Fruit fly (Drosophila melanogaster) whole organism, embryonic: ENCODE measurements around the gene CG15764.

Experiments used
- Asciz ChIP-seq: fragments of 200-800 bp; sonication (Bioruptor generic); optimal IDR thresholded peaks from 2 replicates; lab custom pipeline; 2017; ENCODE audit warnings: missing biosample characterization, mild to moderate bottlenecking, missing genetic modification characterization, missing genetic modification reagents
- CG10366 ChIP-seq: fragments of 200-800 bp; sonication (Bioruptor generic); IDR thresholded peaks from 2 replicates; pipeline ENCODE4 v1.3.6; 2022; ENCODE audit warnings: missing biosample characterization, missing genetic modification characterization
- CG10543 ChIP-seq: fragments of 200-800 bp; sonication (Bioruptor generic); optimal IDR thresholded peaks from 3 replicates; lab custom pipeline; 2017; ENCODE audit warnings: missing biosample characterization, mild to moderate bottlenecking, missing genetic modification characterization, moderate library complexity
- CG11085 ChIP-seq: fragments of 200-800 bp; sonication (Bioruptor generic); IDR thresholded peaks from 2 replicates; pipeline ENCODE4 v1.3.6; 2022; ENCODE audit warnings: missing biosample characterization, missing genetic modification characterization
- CG12155 ChIP-seq: fragments of 200-800 bp; sonication (Bioruptor generic); optimal IDR thresholded peaks from 3 replicates; lab custom pipeline; 2016; ENCODE audit warnings: missing biosample characterization, missing genetic modification characterization
- CG12659 ChIP-seq: fragments of 200-800 bp; sonication (Bioruptor generic); optimal IDR thresholded peaks from 3 replicates; lab custom pipeline; 2017; ENCODE audit warnings: mild to moderate bottlenecking, missing biosample characterization, missing genetic modification reagents, missing genetic modification characterization
- CG12769 ChIP-seq: fragments of 200-800 bp; sonication (Bioruptor generic); optimal IDR thresholded peaks from 2 replicates; lab custom pipeline; 2019; ENCODE audit warnings: missing biosample characterization, mild to moderate bottlenecking, missing genetic modification characterization, moderate library complexity
- CG13894 ChIP-seq: fragments of 200-800 bp; sonication (Bioruptor generic); optimal IDR thresholded peaks from 3 replicates; lab custom pipeline; 2018; ENCODE audit warnings: missing biosample characterization, mild to moderate bottlenecking, missing genetic modification characterization, moderate library complexity
- CG16779 ChIP-seq: fragments of 200-800 bp; sonication (Bioruptor generic); IDR thresholded peaks from 2 replicates; pipeline ENCODE4 v1.3.6; 2022; ENCODE audit warnings: missing biosample characterization, missing genetic modification characterization
- CG17328 ChIP-seq: fragments of 200-800 bp; sonication (Bioruptor generic); IDR thresholded peaks from 2 replicates; pipeline ENCODE4 v1.3.6; 2022; ENCODE audit warnings: missing biosample characterization, missing genetic modification characterization
- CG18262 ChIP-seq: fragments of 200-800 bp; optimal IDR thresholded peaks from 3 replicates; lab custom pipeline; 2019; ENCODE audit warnings: missing biosample characterization, mild to moderate bottlenecking, missing genetic modification characterization, moderate library complexity
- CG2712 ChIP-seq: fragments of 200-800 bp; optimal IDR thresholded peaks from 3 replicates; lab custom pipeline; 2019; ENCODE audit warnings: missing biosample characterization, mild to moderate bottlenecking, missing genetic modification characterization, moderate library complexity
- CG2889 ChIP-seq: fragments of 200-800 bp; sonication (Bioruptor generic); IDR thresholded peaks from 3 replicates; pipeline ENCODE4 v1.3.6; 2022; ENCODE audit warnings: missing biosample characterization, missing genetic modification characterization
- CG3995 ChIP-seq: fragments of 200-800 bp; sonication (Bioruptor generic); optimal IDR thresholded peaks from 3 replicates; lab custom pipeline; 2016; ENCODE audit warnings: missing biosample characterization, missing genetic modification characterization
- CG42726 ChIP-seq: fragments of 200-800 bp; sonication (Bioruptor generic); IDR thresholded peaks from 2 replicates; pipeline ENCODE4 v1.3.6; 2022; ENCODE audit warnings: missing biosample characterization, missing genetic modification characterization; ENCODE audit not compliant: partially characterized antibody
- CG4424 ChIP-seq: fragments of 200-800 bp; sonication (Bioruptor generic); optimal IDR thresholded peaks from 3 replicates; lab custom pipeline; 2016; ENCODE audit warnings: missing biosample characterization, missing genetic modification characterization
- CG8388 ChIP-seq: fragments of 200-800 bp; sonication (Bioruptor generic); optimal IDR thresholded peaks from 2 replicates; lab custom pipeline; 2019; ENCODE audit warnings: missing biosample characterization, mild to moderate bottlenecking, missing genetic modification characterization, moderate library complexity
- D19A ChIP-seq: fragments of 200-800 bp; optimal IDR thresholded peaks from 3 replicates; lab custom pipeline; 2019; ENCODE audit warnings: missing biosample characterization, mild to moderate bottlenecking, missing genetic modification characterization, moderate library complexity
- D19B ChIP-seq: fragments of 200-800 bp; sonication (Bioruptor generic); optimal IDR thresholded peaks from 2 replicates; lab custom pipeline; 2017; ENCODE audit warnings: missing biosample characterization, mild to moderate bottlenecking, missing genetic modification characterization
- Eip74EF ChIP-seq, 2 experiments: fragments of 200-800 bp in 1 of 2; fragments of >200 bp in 1 of 2; sonication (Bioruptor generic) in 1 of 2; optimal IDR thresholded peaks; 2 replicates each; lab custom pipeline; 2017 to 2019; ENCODE audit warnings: missing biosample characterization in 2 of 2, missing genetic modification characterization in 2 of 2, mild to moderate bottlenecking in 1 of 2, moderate library complexity in 1 of 2
- Fer2 ChIP-seq: fragments of 200-800 bp; sonication (Bioruptor generic); optimal IDR thresholded peaks from 2 replicates; lab custom pipeline; 2018; ENCODE audit warnings: missing biosample characterization, mild to moderate bottlenecking, missing genetic modification characterization, moderate library complexity
- HLH3B ChIP-seq: fragments of 200-800 bp; sonication (Bioruptor generic); IDR thresholded peaks from 2 replicates; pipeline ENCODE4 v1.3.6; 2022; ENCODE audit warnings: missing biosample characterization, missing genetic modification characterization
- HLH54F ChIP-seq: fragments of 200-800 bp; sonication (Bioruptor generic); optimal IDR thresholded peaks from 3 replicates; lab custom pipeline; 2016; ENCODE audit warnings: missing biosample characterization, missing genetic modification characterization
- Hand ChIP-seq: fragments of 200-800 bp; sonication (Bioruptor generic); optimal IDR thresholded peaks from 2 replicates; lab custom pipeline; 2017; ENCODE audit warnings: mild to moderate bottlenecking, missing biosample characterization, missing genetic modification reagents, missing genetic modification characterization
- HmgD ChIP-seq: fragments of 200-800 bp; sonication (Bioruptor generic); optimal IDR thresholded peaks from 3 replicates; lab custom pipeline; 2016; ENCODE audit warnings: missing biosample characterization, missing genetic modification characterization
- Hr51 ChIP-seq, 2 experiments: fragments of 200-800 bp; sonication (Bioruptor generic); optimal IDR thresholded peaks; 2 replicates in 1 of 2; 3 replicates in 1 of 2; lab custom pipeline; 2016 to 2018; ENCODE audit warnings: missing biosample characterization in 2 of 2, missing genetic modification characterization in 2 of 2, mild to moderate bottlenecking in 1 of 2, moderate library complexity in 1 of 2
- Lpt ChIP-seq: fragments of >200 bp; optimal IDR thresholded peaks from 2 replicates; lab custom pipeline; 2018; ENCODE audit warnings: missing biosample characterization, missing genetic modification characterization
- NC2α ChIP-seq: fragments of 200-800 bp; sonication (Bioruptor generic); optimal IDR thresholded peaks from 2 replicates; lab custom pipeline; 2016; ENCODE audit warnings: missing biosample characterization, missing genetic modification characterization
- Neu2 ChIP-seq: fragments of 200-800 bp; sonication (Bioruptor generic); optimal IDR thresholded peaks from 3 replicates; lab custom pipeline; 2016; ENCODE audit warnings: missing biosample characterization, missing genetic modification characterization, borderline replicate concordance
- Nf-YB ChIP-seq: fragments of 200-800 bp; sonication (Bioruptor generic); optimal IDR thresholded peaks from 3 replicates; lab custom pipeline; 2019; ENCODE audit warnings: missing biosample characterization, mild to moderate bottlenecking, missing genetic modification characterization, moderate library complexity
- Nf-YC ChIP-seq: fragments of 200-800 bp; optimal IDR thresholded peaks from 3 replicates; lab custom pipeline; 2019; ENCODE audit warnings: missing biosample characterization, mild to moderate bottlenecking, missing genetic modification characterization, moderate library complexity
- Ravus ChIP-seq: fragments of 200-800 bp; sonication (Bioruptor generic); IDR thresholded peaks from 2 replicates; pipeline ENCODE4 v1.3.6; 2022; ENCODE audit warnings: missing biosample characterization, missing genetic modification characterization
- Scr ChIP-seq: fragments of 200-800 bp; sonication (Bioruptor generic); IDR thresholded peaks from 2 replicates; pipeline ENCODE4 v1.3.6; 2022; ENCODE audit warnings: missing biosample characterization, missing genetic modification characterization; ENCODE audit not compliant: partially characterized antibody
- Sox100B ChIP-seq: fragments of 200-800 bp; sonication (Bioruptor generic); optimal IDR thresholded peaks from 3 replicates; lab custom pipeline; 2018; ENCODE audit warnings: missing biosample characterization, mild to moderate bottlenecking, missing genetic modification characterization
- Sry-δ ChIP-seq: fragments of 200-800 bp; sonication (Bioruptor generic); optimal IDR thresholded peaks from 2 replicates; lab custom pipeline; 2016; ENCODE audit warnings: missing biosample characterization, missing genetic modification characterization
- Vsx1 ChIP-seq: fragments of 200-800 bp; sonication (Bioruptor generic); optimal IDR thresholded peaks from 2 replicates; lab custom pipeline; 2017; ENCODE audit warnings: missing biosample characterization, mild to moderate bottlenecking, missing genetic modification characterization, missing genetic modification reagents
- aop ChIP-seq: fragments of 200-800 bp; sonication (Bioruptor generic); IDR thresholded peaks from 2 replicates; pipeline ENCODE4 v1.3.6; 2022; ENCODE audit warnings: missing biosample characterization, missing genetic modification characterization
- cato ChIP-seq: fragments of 200-800 bp; sonication (Bioruptor generic); optimal IDR thresholded peaks from 2 replicates; lab custom pipeline; 2016; ENCODE audit warnings: missing biosample characterization, missing genetic modification characterization, borderline replicate concordance
- croc ChIP-seq: fragments of 200-800 bp; sonication (Bioruptor generic); conservative IDR thresholded peaks from 3 replicates; pipeline ENCODE4 v1.3.6; 2022; ENCODE audit warnings: missing biosample characterization, missing genetic modification characterization
- cwo ChIP-seq: fragments of 200-800 bp; sonication (Bioruptor generic); optimal IDR thresholded peaks from 3 replicates; lab custom pipeline; 2017; ENCODE audit warnings: missing biosample characterization, missing genetic modification characterization, mild to moderate bottlenecking, moderate library complexity, missing genetic modification reagents
- dimm ChIP-seq: fragments of 200-800 bp; sonication (Bioruptor generic); IDR thresholded peaks from 2 replicates; pipeline ENCODE4 v1.3.6; 2022; ENCODE audit warnings: missing biosample characterization, missing genetic modification characterization
- dm ChIP-seq: fragments of 200-800 bp; sonication (Bioruptor generic); optimal IDR thresholded peaks from 3 replicates; lab custom pipeline; 2016; ENCODE audit warnings: missing biosample characterization, missing genetic modification characterization
- gcm2 ChIP-seq: fragments of 200-800 bp; sonication (Bioruptor generic); optimal IDR thresholded peaks from 2 replicates; lab custom pipeline; 2016; ENCODE audit warnings: missing biosample characterization, missing genetic modification characterization
- ham ChIP-seq: fragments of 200-800 bp; sonication (Bioruptor generic); IDR thresholded peaks from 2 replicates; pipeline ENCODE4 v1.3.6; 2022; ENCODE audit warnings: missing biosample characterization, missing genetic modification characterization
- ken ChIP-seq: fragments of 200-800 bp; sonication (Bioruptor generic); IDR thresholded peaks from 3 replicates; pipeline ENCODE4 v1.3.6; 2022; ENCODE audit warnings: missing biosample characterization, missing genetic modification characterization
- pnt ChIP-seq: fragments of 200-800 bp; sonication (Bioruptor generic); optimal IDR thresholded peaks from 3 replicates; lab custom pipeline; 2016; ENCODE audit warnings: missing biosample characterization, missing genetic modification characterization
- sisA ChIP-seq: fragments of 200-800 bp; sonication (Bioruptor generic); IDR thresholded peaks from 2 replicates; pipeline ENCODE4 v1.3.6; 2022; ENCODE audit warnings: missing biosample characterization, missing genetic modification characterization
- sr ChIP-seq: fragments of 200-800 bp; sonication (Bioruptor generic); IDR thresholded peaks from 3 replicates; pipeline ENCODE4 v1.3.6; 2022; ENCODE audit warnings: missing biosample characterization, missing genetic modification characterization
- twi ChIP-seq: fragments of 200-800 bp; optimal IDR thresholded peaks from 2 replicates; lab custom pipeline; 2019; ENCODE audit warnings: missing biosample characterization, mild to moderate bottlenecking, missing genetic modification characterization, moderate library complexity

The CG15764 gene

dm6 chrX:5880139-5880924 is 11.4 kb downstream of the CG15764 start (continued):
- TF ChIP-seq croc (GFP tag; lab: Robert Waterston, UW), result 0 out of 3 replicates have a peak, but pooled peaks have one; percentile 22
- TF ChIP-seq Nf-YB (GFP tag; lab: Kevin White, UChicago), result peak; percentile 5
- 0 out of 2 replicates have a peak, but pooled peaks have one; percentile 23 for TF ChIP-seq CG17328 (GFP tag; lab: Robert Waterston, UW)
- TF ChIP-seq Hr51 (GFP tag; optimal IDR thresholded peaks at IDR 0.05; lab: Kevin White, UChicago), result peak in 1 of 2 experiments; percentile 53
- no peak for TF ChIP-seq Fer2 (tag; lab: Kevin White, UChicago)
- no peak for TF ChIP-seq CG42726 (GFP tag; lab: Robert Waterston, UW)
- no peak for TF ChIP-seq Sry-δ
- peak; percentile 44 for TF ChIP-seq CG3995 (GFP tag; lab: Kevin White, UChicago)
- peak; percentile 4 for TF ChIP-seq Vsx1 (GFP tag; lab: Kevin White, UChicago)
- no peak for TF ChIP-seq HLH3B
- no peak for TF ChIP-seq HmgD (GFP tag; lab: Kevin White, UChicago)
- TF ChIP-seq twi (tag; lab: Kevin White, UChicago), result peak; percentile 21
- TF ChIP-seq sisA (GFP tag; lab: Robert Waterston, UW), result no peak
- no peak for TF ChIP-seq sr (GFP tag; lab: Robert Waterston, UW)
- TF ChIP-seq D19A (tag; lab: Kevin White, UChicago), result peak; percentile 19
- TF ChIP-seq D19B (GFP tag; lab: Kevin White, UChicago), result peak; percentile 27
- TF ChIP-seq Nf-YC (tag; lab: Kevin White, UChicago), result peak; percentile 35
- TF ChIP-seq cwo (GFP tag; lab: Kevin White, UChicago), result peak; percentile 97
- TF ChIP-seq CG10366 (GFP tag; lab: Robert Waterston, UW), result no peak
- no peak for TF ChIP-seq Hand (GFP tag; lab: Kevin White, UChicago)
- TF ChIP-seq Eip74EF (GFP tag; optimal IDR thresholded peaks at IDR 0.05; lab: Kevin White, UChicago), result peak in 1 of 2 experiments; percentile 76
- no peak for TF ChIP-seq Scr (GFP tag; lab: Robert Waterston, UW)
- TF ChIP-seq dm (GFP tag; lab: Kevin White, UChicago), result peak; percentile 2
- no peak for TF ChIP-seq Lpt (GFP tag; lab: Kevin White, UChicago)
- no peak for TF ChIP-seq gcm2 (GFP tag; lab: Kevin White, UChicago)
- TF ChIP-seq CG11085 (GFP tag; lab: Robert Waterston, UW), result no peak
- peak; percentile 30 for TF ChIP-seq CG13894 (tag; lab: Kevin White, UChicago)
- peak; percentile 55 for TF ChIP-seq CG18262
- peak; percentile 33 for TF ChIP-seq HLH54F
- peak; percentile 29 for TF ChIP-seq Asciz
- no peak for TF ChIP-seq Neu2 (GFP tag; lab: Kevin White, UChicago)
- TF ChIP-seq NC2α (GFP tag; lab: Kevin White, UChicago), result no peak
- TF ChIP-seq pnt (GFP tag; lab: Kevin White, UChicago), result no peak
- TF ChIP-seq dimm (GFP tag; lab: Robert Waterston, UW), result no peak
- TF ChIP-seq aop, result no peak
- peak; percentile 44 for TF ChIP-seq CG4424
- peak; percentile 38 for TF ChIP-seq CG12155
- TF ChIP-seq Ravus (GFP tag; lab: Robert Waterston, UW), result no peak
- TF ChIP-seq CG12769 (tag; lab: Kevin White, UChicago), result peak; percentile 63
- peak; percentile 61 for TF ChIP-seq CG2712
- no peak for TF ChIP-seq ken (GFP tag; lab: Robert Waterston, UW)
- peak; percentile 40 for TF ChIP-seq CG8388 (GFP tag; lab: Kevin White, UChicago)
- no peak for TF ChIP-seq ham (GFP tag; lab: Robert Waterston, UW)
- TF ChIP-seq CG12659 (GFP tag; lab: Kevin White, UChicago), result peak; percentile 22
- peak; percentile 1 for TF ChIP-seq CG10543 (GFP tag; lab: Kevin White, UChicago)
- peak; percentile 33 for TF ChIP-seq Sox100B (GFP tag; lab: Kevin White, UChicago)
- peak; percentile 3 for TF ChIP-seq cato
- TF ChIP-seq CG2889 (GFP tag; lab: Robert Waterston, UW), result no peak
- no peak for TF ChIP-seq CG16779
